Fruit fly (Drosophila melanogaster) S2 (cell line): ENCODE data around the gene CG17300.

ENCODE experiments used
- CG8478 ChIP-seq: fragments of >200 bp; optimal IDR thresholded peaks from 2 replicates; lab custom pipeline; 2018
- CTCF ChIP-seq, 2 experiments: fragments of >200 bp; optimal IDR thresholded peaks; 2 replicates each; lab custom pipeline; 2018

DNA sequence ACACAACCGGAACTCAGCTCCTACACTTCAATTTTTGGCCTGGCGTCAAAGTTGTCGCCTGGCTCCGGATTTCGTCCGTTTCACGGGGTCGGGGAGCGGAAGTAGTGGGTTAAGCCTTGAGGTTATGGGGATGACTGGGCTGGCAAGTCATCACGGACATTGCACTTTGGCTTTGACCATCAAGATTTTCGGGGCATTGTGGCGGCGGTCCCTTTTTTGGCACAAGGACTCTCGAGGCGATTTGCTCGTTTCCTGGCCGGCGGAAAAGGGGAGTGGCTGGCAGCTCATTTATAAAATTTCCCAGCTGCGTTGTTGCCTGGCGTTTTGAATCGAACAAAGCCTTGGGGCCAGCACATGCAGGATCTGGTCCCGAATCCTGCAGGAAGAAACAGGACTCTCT lies 46.1 kb upstream of the CG17300 start:
- no peak for TF ChIP-seq CG8478 (lab: Kevin White, UChicago)
- no peak for TF ChIP-seq CTCF (optimal IDR thresholded peaks at IDR 0.05; lab: Kevin White, UChicago)
